Fruit fly (Drosophila melanogaster): ENCODE results near the gene AdoR.
A peak's percentile ranks its signal among the peaks of the same experiment; 100 is the strongest.

The AdoR gene

DNA sequence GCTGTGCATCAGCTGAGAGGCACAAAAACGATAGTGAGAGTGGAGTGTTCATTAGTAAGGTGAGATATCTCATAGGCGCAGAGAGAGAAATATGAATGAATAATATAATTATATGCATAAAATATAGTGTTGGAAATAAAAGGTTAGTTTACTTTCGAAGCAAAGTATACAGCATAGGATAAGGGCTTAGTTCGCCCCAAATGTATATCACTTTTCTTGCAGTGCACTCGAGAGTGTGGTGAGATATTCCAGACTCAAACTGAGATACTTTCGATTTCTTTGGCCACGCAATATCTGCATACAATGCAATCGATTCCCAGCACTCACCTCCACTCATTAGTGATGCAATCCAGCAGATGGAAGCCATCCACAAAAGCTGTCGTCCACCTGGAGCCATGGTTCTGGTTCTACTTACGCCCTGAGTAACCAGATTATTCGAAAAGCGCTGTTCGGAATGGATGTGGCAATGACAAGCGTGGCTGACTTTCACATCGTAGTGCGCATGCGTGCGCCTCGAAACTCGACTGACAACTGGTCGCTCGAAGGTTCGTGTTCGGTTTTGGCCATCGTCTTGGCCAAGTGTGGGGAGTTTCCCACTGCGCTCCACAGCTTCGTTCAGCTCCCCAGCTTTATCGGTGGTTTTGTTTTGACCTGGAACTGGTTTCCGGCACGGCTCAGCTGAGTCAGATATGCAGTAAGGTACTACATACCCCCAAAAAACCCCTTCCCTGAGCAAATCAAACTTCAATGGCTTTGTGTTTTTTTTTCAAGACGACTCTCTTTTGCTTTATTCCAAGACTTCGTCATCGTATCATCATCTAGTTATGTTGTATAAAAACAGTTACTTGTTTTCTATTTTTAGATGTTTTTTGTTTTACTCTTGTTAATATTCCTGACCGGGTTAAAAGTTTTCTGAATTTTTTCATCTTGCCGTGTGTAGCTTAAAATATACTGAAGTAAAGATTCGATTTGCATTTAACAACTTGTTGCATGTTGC, 21.6 kb upstream of the AdoR start, which contains the start of gene Rsod (continued):
- no peak for TF ChIP-seq CG6791 (GFP tag; IDR thresholded peaks at IDR 0.05; ENCODE audit: partially characterized antibody)
- TF ChIP-seq h (optimal IDR thresholded peaks at IDR 0.05): no peak
- TF ChIP-seq fu2 (GFP tag; optimal IDR thresholded peaks at IDR 0.05): no peak
- peak; percentile 30 for TF ChIP-seq Meics (GFP tag; optimal IDR thresholded peaks at IDR 0.05)
- TF ChIP-seq CG10654 (GFP tag; optimal IDR thresholded peaks at IDR 0.05): peak; percentile 40
- no peak for TF ChIP-seq pzg (GFP tag; optimal IDR thresholded peaks at IDR 0.05)
- TF ChIP-seq sima (GFP tag; optimal IDR thresholded peaks at IDR 0.05): no peak
- TF ChIP-seq CG17359 (tag; optimal IDR thresholded peaks at IDR 0.05): peak; percentile 79
- TF ChIP-seq amos (GFP tag; IDR thresholded peaks at IDR 0.05; ENCODE audit: partially characterized antibody): no peak; the same call in 1 of the 2 replicates
- TF ChIP-seq CG15073 (GFP tag; optimal IDR thresholded peaks at IDR 0.05): no peak
- no peak for TF ChIP-seq MTF-1 (GFP tag; optimal IDR thresholded peaks at IDR 0.05; ENCODE audit: borderline replicate concordance)
- TF ChIP-seq HHEX (GFP tag; optimal IDR thresholded peaks at IDR 0.05): peak; percentile 38
- TF ChIP-seq NfI (GFP tag; optimal IDR thresholded peaks at IDR 0.05): peak; percentile 64
- peak; percentile 31 for TF ChIP-seq kni (GFP tag; optimal IDR thresholded peaks at IDR 0.05)
- TF ChIP-seq HLH54F (GFP tag; optimal IDR thresholded peaks at IDR 0.05): no peak
- TF ChIP-seq CG16863 (GFP tag; optimal IDR thresholded peaks at IDR 0.05): peak; percentile 7
- no peak for TF ChIP-seq CG9817 (tag; optimal IDR thresholded peaks at IDR 0.05)
- no peak for TF ChIP-seq maf-S (GFP tag; optimal IDR thresholded peaks at IDR 0.05)
- peak; percentile 52; the same call in 1 of the 2 replicates for TF ChIP-seq CG32772 (GFP tag; IDR thresholded peaks at IDR 0.05)
- TF ChIP-seq Nf-YC (tag; optimal IDR thresholded peaks at IDR 0.05): no peak
- TF ChIP-seq CG2712 (tag; optimal IDR thresholded peaks at IDR 0.05): peak; percentile 70
- TF ChIP-seq pita (GFP tag; optimal IDR thresholded peaks at IDR 0.05): no peak
- no peak for TF ChIP-seq HmgZ (tag; optimal IDR thresholded peaks at IDR 0.05)
- TF ChIP-seq nerfin-1 (tag; optimal IDR thresholded peaks at IDR 0.05): peak; percentile 9
- no peak for TF ChIP-seq CG17186 (GFP tag; optimal IDR thresholded peaks at IDR 0.05)
- TF ChIP-seq CG1792 (GFP tag; optimal IDR thresholded peaks at IDR 0.05): no peak
- TF ChIP-seq CG14965 (GFP tag; optimal IDR thresholded peaks at IDR 0.05; ENCODE audit: borderline replicate concordance): no peak
- TF ChIP-seq CG2202 (tag; optimal IDR thresholded peaks at IDR 0.05): peak; percentile 10
- TF ChIP-seq CG17912 (GFP tag; optimal IDR thresholded peaks at IDR 0.05): no peak
- TF ChIP-seq caup (GFP tag; optimal IDR thresholded peaks at IDR 0.05; ENCODE audit: severe bottlenecking): no peak
- TF ChIP-seq B-H1 (GFP tag; IDR thresholded peaks at IDR 0.05): peak; percentile 63
- peak; percentile 68 for TF ChIP-seq CG10979 (tag; optimal IDR thresholded peaks at IDR 0.05)
- TF ChIP-seq dati (GFP tag; IDR thresholded peaks at IDR 0.05): no peak
- peak; percentile 56 for TF ChIP-seq CG7357 (GFP tag; IDR thresholded peaks at IDR 0.05)
- no peak for TF ChIP-seq slp2 (GFP tag; optimal IDR thresholded peaks at IDR 0.05)
- TF ChIP-seq zfh1 (GFP tag; IDR thresholded peaks at IDR 0.05): peak; percentile 83
- TF ChIP-seq twi (tag; optimal IDR thresholded peaks at IDR 0.05): no peak
- peak; percentile 84 for TF ChIP-seq dysf (GFP tag; IDR thresholded peaks at IDR 0.05)
- TF ChIP-seq mld (GFP tag; IDR thresholded peaks at IDR 0.05; ENCODE audit: partially characterized antibody): peak; percentile 62; the same call in 1 of the 3 replicates
- no peak for TF ChIP-seq CG8290 (GFP tag; optimal IDR thresholded peaks at IDR 0.05)
- TF ChIP-seq CG8290 (tag; optimal IDR thresholded peaks at IDR 0.05): no peak
- TF ChIP-seq CG9215 (GFP tag; IDR thresholded peaks at IDR 0.05): no peak
- TF ChIP-seq CG11456 (GFP tag; IDR thresholded peaks at IDR 0.05): peak; percentile 63; the same call in 2 of the 3 replicates
- no peak for TF ChIP-seq CG34224 (GFP tag; IDR thresholded peaks at IDR 0.05; ENCODE audit: partially characterized antibody)
- TF ChIP-seq CG16815 (GFP tag; optimal IDR thresholded peaks at IDR 0.05): peak; percentile 9
- peak; percentile 42; the same call in 1 of the 2 replicates for TF ChIP-seq ro (GFP tag; IDR thresholded peaks at IDR 0.05)
- peak in 1 of 2 experiments; percentile 25 for TF ChIP-seq crp (GFP tag; optimal IDR thresholded peaks at IDR 0.05)
- TF ChIP-seq Oli (tag; optimal IDR thresholded peaks at IDR 0.05): peak; percentile 56

Measured in whole organism, embryonic.